Fruit fly (Drosophila melanogaster) whole organism, embryonic: Measurements from ENCODE around the gene CG46303.

Experiments used
- B-H1 ChIP-seq: fragments of 200-800 bp; sonication (Bioruptor generic); IDR thresholded peaks from 3 replicates; pipeline ENCODE4 v1.3.6; 2022; ENCODE audit warnings: missing biosample characterization, missing genetic modification characterization
- Bteb2 ChIP-seq: fragments of 200-800 bp; sonication (Bioruptor generic); optimal IDR thresholded peaks from 2 replicates; lab custom pipeline; 2016; ENCODE audit warnings: missing biosample characterization, missing genetic modification characterization
- CG10267 ChIP-seq: fragments of 200-800 bp; sonication (Bioruptor generic); optimal IDR thresholded peaks from 2 replicates; lab custom pipeline; 2018; ENCODE audit warnings: missing biosample characterization, mild to moderate bottlenecking, missing genetic modification characterization, moderate library complexity
- CG10366 ChIP-seq: fragments of 200-800 bp; sonication (Bioruptor generic); IDR thresholded peaks from 2 replicates; pipeline ENCODE4 v1.3.6; 2022; ENCODE audit warnings: missing biosample characterization, missing genetic modification characterization
- CG12104 ChIP-seq: fragments of 200-800 bp; sonication (Bioruptor generic); optimal IDR thresholded peaks from 3 replicates; lab custom pipeline; 2016; ENCODE audit warnings: missing biosample characterization, missing genetic modification characterization
- CG12299 ChIP-seq: fragments of 200-800 bp; sonication (Bioruptor generic); optimal IDR thresholded peaks from 2 replicates; lab custom pipeline; 2018; ENCODE audit warnings: missing biosample characterization, mild to moderate bottlenecking, missing genetic modification characterization
- CG14667 ChIP-seq: fragments of 200-800 bp; sonication (Bioruptor generic); IDR thresholded peaks from 2 replicates; pipeline ENCODE4 v1.3.6; 2022; ENCODE audit warnings: missing biosample characterization, missing genetic modification characterization
- CG17802 ChIP-seq: fragments of 200-800 bp; sonication (Bioruptor generic); optimal IDR thresholded peaks from 2 replicates; lab custom pipeline; 2018; ENCODE audit warnings: missing biosample characterization, mild to moderate bottlenecking, missing genetic modification characterization, moderate library complexity
- CG2129 ChIP-seq: fragments of 200-800 bp; sonication (Bioruptor generic); IDR thresholded peaks from 2 replicates; pipeline ENCODE4 v1.3.6; 2022; ENCODE audit warnings: missing biosample characterization, missing genetic modification characterization; ENCODE audit not compliant: partially characterized antibody
- CG32767 ChIP-seq: fragments of 200-800 bp; sonication (Bioruptor generic); IDR thresholded peaks from 2 replicates; pipeline ENCODE4 v1.3.6; 2022; ENCODE audit warnings: missing biosample characterization, missing genetic modification characterization
- CG3407 ChIP-seq: fragments of 200-800 bp; sonication (Bioruptor generic); optimal IDR thresholded peaks from 2 replicates; lab custom pipeline; 2018; ENCODE audit warnings: missing biosample characterization, mild to moderate bottlenecking, missing genetic modification characterization
- CG34422 ChIP-seq: fragments of 200-800 bp; sonication (Bioruptor generic); IDR thresholded peaks from 3 replicates; pipeline ENCODE4 v1.3.6; 2022; ENCODE audit warnings: missing biosample characterization, missing genetic modification characterization
- CG42726 ChIP-seq: fragments of 200-800 bp; sonication (Bioruptor generic); IDR thresholded peaks from 2 replicates; pipeline ENCODE4 v1.3.6; 2022; ENCODE audit warnings: missing biosample characterization, missing genetic modification characterization; ENCODE audit not compliant: partially characterized antibody
- CG4617 ChIP-seq: fragments of 200-800 bp; sonication (Bioruptor generic); optimal IDR thresholded peaks from 3 replicates; lab custom pipeline; 2016; ENCODE audit warnings: missing biosample characterization, missing genetic modification characterization, borderline replicate concordance
- CG5953 ChIP-seq: fragments of 200-800 bp; sonication (Bioruptor generic); IDR thresholded peaks from 2 replicates; pipeline ENCODE4 v1.3.6; 2022; ENCODE audit warnings: missing biosample characterization, missing genetic modification characterization
- CG6175 ChIP-seq: fragments of 200-800 bp; sonication (Bioruptor generic); IDR thresholded peaks from 3 replicates; pipeline ENCODE4 v1.3.6; 2022; ENCODE audit warnings: missing biosample characterization, missing genetic modification characterization
- CG6791 ChIP-seq: fragments of 200-800 bp; sonication (Bioruptor generic); IDR thresholded peaks from 3 replicates; pipeline ENCODE4 v1.3.6; 2022; ENCODE audit warnings: missing biosample characterization, missing genetic modification characterization; ENCODE audit not compliant: partially characterized antibody
- CG7357 ChIP-seq: fragments of 200-800 bp; sonication (Bioruptor generic); IDR thresholded peaks from 3 replicates; pipeline ENCODE4 v1.3.6; 2022; ENCODE audit warnings: missing biosample characterization, missing genetic modification characterization
- CG7786 ChIP-seq: fragments of 200-800 bp; sonication (Bioruptor generic); optimal IDR thresholded peaks from 2 replicates; lab custom pipeline; 2016; ENCODE audit warnings: missing biosample characterization, missing genetic modification characterization
- CG7987 ChIP-seq: fragments of 200-800 bp; sonication (Bioruptor generic); optimal IDR thresholded peaks from 2 replicates; lab custom pipeline; 2018; ENCODE audit warnings: missing biosample characterization, mild to moderate bottlenecking, missing genetic modification characterization, moderate library complexity
- CG8388 ChIP-seq: fragments of 200-800 bp; sonication (Bioruptor generic); optimal IDR thresholded peaks from 2 replicates; lab custom pipeline; 2019; ENCODE audit warnings: missing biosample characterization, mild to moderate bottlenecking, missing genetic modification characterization, moderate library complexity
- CG8478 ChIP-seq: fragments of >200 bp; optimal IDR thresholded peaks from 2 replicates; lab custom pipeline; 2018
- CG9437 ChIP-seq: fragments of 200-800 bp; sonication (Bioruptor generic); optimal IDR thresholded peaks from 2 replicates; lab custom pipeline; 2018; ENCODE audit warnings: missing biosample characterization, mild to moderate bottlenecking, missing genetic modification characterization
- Chrac-16 ChIP-seq: fragments of 200-800 bp; sonication (Bioruptor generic); optimal IDR thresholded peaks from 3 replicates; lab custom pipeline; 2016; ENCODE audit warnings: missing biosample characterization, missing genetic modification characterization
- CkIIα-i1 ChIP-seq: fragments of 200-800 bp; sonication (Bioruptor generic); IDR thresholded peaks from 2 replicates; pipeline ENCODE4 v1.3.6; 2022; ENCODE audit warnings: missing biosample characterization, missing genetic modification characterization
- Med ChIP-seq: fragments of 200-800 bp; sonication (Bioruptor generic); peaks from one replicate; lab custom pipeline; 2016; ENCODE audit warnings: missing biosample characterization, missing genetic modification characterization, mild to moderate bottlenecking, inconsistent platforms, moderate library complexity
- Nf-YB ChIP-seq: fragments of 200-800 bp; sonication (Bioruptor generic); optimal IDR thresholded peaks from 3 replicates; lab custom pipeline; 2019; ENCODE audit warnings: missing biosample characterization, mild to moderate bottlenecking, missing genetic modification characterization, moderate library complexity
- Oli ChIP-seq: fragments of 200-800 bp; sonication (Bioruptor generic); optimal IDR thresholded peaks from 2 replicates; lab custom pipeline; 2018; ENCODE audit warnings: missing biosample characterization, mild to moderate bottlenecking, missing genetic modification characterization, moderate library complexity
- Xrp1 ChIP-seq: fragments of 200-800 bp; sonication (Bioruptor generic); IDR thresholded peaks from 2 replicates; pipeline ENCODE4 v1.3.6; 2022; ENCODE audit warnings: missing biosample characterization, missing genetic modification characterization
- bbx ChIP-seq: fragments of 200-800 bp; sonication (Bioruptor generic); IDR thresholded peaks from 2 replicates; pipeline ENCODE4 v1.3.6; 2022; ENCODE audit warnings: missing biosample characterization, missing genetic modification characterization; ENCODE audit not compliant: partially characterized antibody
- cas ChIP-seq: fragments of 200-800 bp; sonication (Bioruptor generic); IDR thresholded peaks from 2 replicates; pipeline ENCODE4 v1.3.6; 2022; ENCODE audit warnings: missing biosample characterization, missing genetic modification characterization
- crol ChIP-seq: fragments of 200-800 bp; sonication (Bioruptor generic); IDR thresholded peaks from 2 replicates; pipeline ENCODE4 v1.3.6; 2022; ENCODE audit warnings: missing biosample characterization, missing genetic modification characterization
- dan ChIP-seq: fragments of 200-800 bp; sonication (Bioruptor generic); IDR thresholded peaks from 2 replicates; pipeline ENCODE4 v1.3.6; 2022; ENCODE audit warnings: missing biosample characterization, missing genetic modification characterization
- dmrt11E ChIP-seq: fragments of 200-800 bp; sonication (Bioruptor generic); optimal IDR thresholded peaks from 3 replicates; lab custom pipeline; 2018; ENCODE audit warnings: missing biosample characterization, mild to moderate bottlenecking, missing genetic modification characterization, moderate library complexity
- fd64A ChIP-seq: fragments of 200-800 bp; sonication (Bioruptor generic); optimal IDR thresholded peaks from 3 replicates; lab custom pipeline; 2018; ENCODE audit warnings: missing biosample characterization, mild to moderate bottlenecking, missing genetic modification characterization
- kni ChIP-seq: fragments of 200-800 bp; sonication (Bioruptor generic); optimal IDR thresholded peaks from 3 replicates; lab custom pipeline; 2017; ENCODE audit warnings: mild to moderate bottlenecking, missing biosample characterization, missing genetic modification reagents, missing genetic modification characterization
- lilli ChIP-seq: fragments of 200-800 bp; sonication (Bioruptor generic); optimal IDR thresholded peaks from 3 replicates; lab custom pipeline; 2016; ENCODE audit warnings: missing biosample characterization, missing genetic modification characterization
- lola ChIP-seq, 3 experiments: fragments of >200 bp in 2 of 3; fragments of 200-800 bp in 1 of 3; sonication (Bioruptor generic) in 1 of 3; optimal IDR thresholded peaks; 2 replicates each; lab custom pipeline; 2017 to 2019; ENCODE audit warnings: missing biosample characterization in 3 of 3, missing genetic modification characterization in 3 of 3, mild to moderate bottlenecking in 1 of 3, moderate library complexity in 1 of 3
- mam ChIP-seq: fragments of 200-800 bp; sonication (Bioruptor generic); optimal IDR thresholded peaks from 3 replicates; lab custom pipeline; 2016; ENCODE audit warnings: missing biosample characterization, missing genetic modification characterization
- nau ChIP-seq: fragments of 200-800 bp; sonication (Bioruptor generic); optimal IDR thresholded peaks from 3 replicates; lab custom pipeline; 2017; ENCODE audit warnings: missing biosample characterization, mild to moderate bottlenecking, missing genetic modification characterization, missing genetic modification reagents
- pita ChIP-seq: fragments of 200-800 bp; sonication (Bioruptor generic); optimal IDR thresholded peaks from 2 replicates; lab custom pipeline; 2017; ENCODE audit warnings: missing biosample characterization, mild to moderate bottlenecking, missing genetic modification characterization
- seq ChIP-seq: fragments of 200-800 bp; sonication (Bioruptor generic); IDR thresholded peaks from 2 replicates; pipeline ENCODE4 v1.3.6; 2022; ENCODE audit warnings: missing biosample characterization, missing genetic modification characterization
- slp2 ChIP-seq: fragments of 200-800 bp; sonication (Bioruptor generic); optimal IDR thresholded peaks from 2 replicates; lab custom pipeline; 2016; ENCODE audit warnings: missing biosample characterization, missing genetic modification characterization
- tgo ChIP-seq: fragments of 200-800 bp; sonication (Bioruptor generic); IDR thresholded peaks from 3 replicates; pipeline ENCODE4 v1.3.6; 2022; ENCODE audit warnings: missing biosample characterization, missing genetic modification characterization
- tna ChIP-seq: fragments of 200-800 bp; sonication (Bioruptor generic); IDR thresholded peaks from 2 replicates; pipeline ENCODE4 v1.3.6; 2022; ENCODE audit warnings: missing biosample characterization, missing genetic modification characterization; ENCODE audit not compliant: partially characterized antibody
- tx ChIP-seq: fragments of 200-800 bp; sonication (Bioruptor generic); optimal IDR thresholded peaks from 2 replicates; lab custom pipeline; 2016; ENCODE audit warnings: missing biosample characterization, missing genetic modification characterization
- vnd ChIP-seq: fragments of 200-800 bp; sonication (Bioruptor generic); IDR thresholded peaks from 3 replicates; pipeline ENCODE4 v1.3.6; 2022; ENCODE audit warnings: missing biosample characterization, missing genetic modification characterization; ENCODE audit not compliant: partially characterized antibody

CG46303 gene

DNA sequence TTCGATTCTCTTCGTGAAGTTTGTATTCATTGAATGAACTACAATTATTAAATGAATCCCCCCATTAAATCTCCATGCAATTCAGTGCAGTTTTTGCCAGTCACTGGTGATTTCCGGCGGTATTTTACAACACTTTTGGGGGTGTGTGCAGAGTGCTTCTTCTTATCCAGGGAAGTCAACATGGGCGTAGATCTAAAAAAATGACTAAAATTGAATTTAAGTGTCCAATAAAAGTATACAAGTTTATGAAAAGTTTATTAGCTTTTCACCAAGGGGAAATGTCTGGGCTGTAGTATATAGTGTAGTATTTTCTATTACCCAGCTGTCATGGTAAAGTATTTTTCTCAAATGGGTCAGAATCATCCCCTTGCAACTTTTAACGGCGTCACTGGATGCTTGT, 30.3 kb upstream of the CG46303 start, which contains the start of gene Hpf1 (continued):
- TF ChIP-seq CG8478 (lab: Kevin White, UChicago) (no peak), kni (GFP tag; lab: Kevin White, UChicago) (peak; percentile 68), CG7786 (GFP tag; lab: Kevin White, UChicago) (peak; percentile 99), dmrt11E (tag; lab: Kevin White, UChicago) (peak; percentile 96), dan (GFP tag; lab: Robert Waterston, UW) (peak; percentile 83), B-H1 (GFP tag; lab: Robert Waterston, UW) (peak; percentile 97), tgo (GFP tag; lab: Robert Waterston, UW) (peak; percentile 98), Nf-YB (peak; percentile 88), vnd (GFP tag; lab: Robert Waterston, UW) (no peak), CG7357 (GFP tag; lab: Robert Waterston, UW) (peak; percentile 94), slp2 (GFP tag; lab: Kevin White, UChicago) (peak; percentile 96), CG12104 (GFP tag; lab: Kevin White, UChicago) (peak; percentile 95), CkIIα-i1 (GFP tag; lab: Robert Waterston, UW) (peak; percentile 81; the same call in 1 of the 2 replicates), Bteb2 (GFP tag; lab: Kevin White, UChicago) (peak; percentile 99), CG14667 (GFP tag; lab: Robert Waterston, UW) (peak; percentile 96), fd64A (peak; percentile 93), CG2129 (GFP tag; lab: Robert Waterston, UW) (no peak), CG12299 (tag; lab: Kevin White, UChicago) (peak; percentile 97), CG34422 (GFP tag; lab: Robert Waterston, UW) (peak; percentile 98), CG32767 (GFP tag; lab: Robert Waterston, UW) (peak; percentile 97), CG42726 (GFP tag; lab: Robert Waterston, UW) (0 out of 2 replicates have a peak, but pooled peaks have one; percentile 29), CG5953 (GFP tag; lab: Robert Waterston, UW) (peak; percentile 93), seq (GFP tag; lab: Robert Waterston, UW) (peak; percentile 99), CG8388 (GFP tag; lab: Kevin White, UChicago) (peak; percentile 96), Xrp1 (GFP tag; lab: Robert Waterston, UW) (peak; percentile 99), CG7987 (GFP tag; lab: Kevin White, UChicago) (peak; percentile 95), Med (GFP tag; lab: Kevin White, UChicago) (peak; percentile 100), tna (GFP tag; lab: Robert Waterston, UW) (no peak), nau (GFP tag; lab: Kevin White, UChicago) (peak; percentile 98), CG10366 (GFP tag; lab: Robert Waterston, UW) (peak; percentile 97), CG17802 (tag; lab: Kevin White, UChicago) (peak; percentile 79), Oli (tag; lab: Kevin White, UChicago) (peak; percentile 99), crol (GFP tag; lab: Robert Waterston, UW) (peak; percentile 65), CG9437 (GFP tag; lab: Kevin White, UChicago) (peak; percentile 92), CG6791 (GFP tag; lab: Robert Waterston, UW) (peak; percentile 59; the same call in 1 of the 3 replicates), pita (no peak), cas (peak; percentile 96), tx (GFP tag; lab: Kevin White, UChicago) (peak; percentile 98), bbx (GFP tag; lab: Robert Waterston, UW) (no peak), lola (GFP tag; optimal IDR thresholded peaks at IDR 0.05; lab: Kevin White, UChicago) (peak in 1 of 3 experiments; percentile 96), CG6175 (GFP tag; lab: Robert Waterston, UW) (peak; percentile 94), lilli (GFP tag; lab: Kevin White, UChicago) (peak; percentile 99), CG4617 (GFP tag; lab: Kevin White, UChicago) (peak; percentile 98), CG10267 (tag; lab: Kevin White, UChicago) (peak; percentile 97), mam (GFP tag; lab: Kevin White, UChicago) (peak; percentile 99), Chrac-16 (peak; percentile 99), CG3407 (GFP tag; lab: Kevin White, UChicago) (peak; percentile 94)
